Worm (Caenorhabditis elegans): ENCODE results near the gene rab-6.1.

Gene rab-6.1

DNA sequence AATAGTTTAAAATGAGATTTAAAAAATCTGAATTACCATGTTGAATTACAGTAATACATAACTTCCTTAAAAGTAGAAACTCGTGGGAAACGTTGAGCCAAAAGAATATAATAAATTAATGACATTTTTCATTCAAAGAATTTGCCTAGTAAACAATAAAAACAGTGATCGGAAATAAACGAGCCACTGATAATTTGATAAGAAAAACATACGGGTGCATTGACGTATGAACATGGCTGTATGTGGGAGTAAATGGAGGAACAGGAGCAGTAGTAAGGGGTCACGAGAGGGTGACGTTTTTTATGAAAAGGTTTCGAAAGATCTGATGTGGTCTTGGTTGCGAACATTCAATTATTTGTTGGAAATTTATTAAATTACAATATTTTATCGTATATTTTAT, 25.1 kb upstream of the rab-6.1 start:
- TF ChIP-seq W03F9.2 (tag; optimal IDR thresholded peaks at IDR 0.05) (no peak), dao-5 (tag; optimal IDR thresholded peaks at IDR 0.05) (no peak), him-1 (tag; optimal IDR thresholded peaks at IDR 0.05) (no peak)

DNA sequence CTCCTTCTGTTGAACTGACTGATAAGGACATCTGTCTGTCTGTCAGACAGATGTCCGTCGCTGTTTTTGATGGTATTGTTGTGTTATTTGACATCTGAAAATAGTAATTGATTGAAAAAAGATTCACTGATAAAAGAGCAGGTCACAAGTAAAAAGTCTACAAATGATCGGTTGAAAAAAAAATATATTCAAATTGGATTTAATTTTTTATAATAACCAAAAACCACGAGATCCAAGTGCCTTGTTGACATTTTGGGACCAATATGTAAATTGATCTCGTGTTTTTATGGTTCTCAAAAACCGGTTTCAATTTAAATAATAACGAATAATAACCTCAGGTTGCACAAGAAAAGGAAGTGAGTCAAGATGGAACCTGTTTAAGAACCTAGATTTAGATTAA, 21.2 kb upstream of the rab-6.1 start, which contains the start of gene F59B2.13:
Gene F59B2.13 (minus strand): TSS at position 101 of the 400 bp plus-strand sequence.
- TF ChIP-seq him-1 (tag; optimal IDR thresholded peaks at IDR 0.05) = no peak
- no peak for TF ChIP-seq dao-5 (tag; optimal IDR thresholded peaks at IDR 0.05)
- no peak for TF ChIP-seq W03F9.2 (tag; optimal IDR thresholded peaks at IDR 0.05)

DNA sequence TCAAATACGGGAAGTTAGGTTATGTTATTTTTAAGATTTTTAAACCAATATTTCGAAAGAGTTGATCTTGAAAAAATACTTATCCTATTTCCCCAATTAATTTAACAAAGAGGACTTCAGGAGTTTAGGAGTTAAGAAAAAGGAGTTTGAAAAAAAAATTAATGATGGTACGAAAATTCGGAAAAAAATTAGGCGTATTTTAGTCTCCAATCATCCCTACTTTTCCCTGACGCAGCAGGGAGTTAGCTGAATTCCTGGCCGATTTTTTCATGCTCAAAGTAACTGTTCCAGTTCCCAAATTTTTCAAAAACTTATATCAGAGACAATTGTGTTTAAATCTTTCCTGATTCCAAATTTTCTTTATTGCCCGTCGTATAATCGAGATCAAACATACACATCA, 17.8 kb upstream of the rab-6.1 start:
- TF ChIP-seq W03F9.2 (tag; optimal IDR thresholded peaks at IDR 0.05) (no peak), dao-5 (tag; optimal IDR thresholded peaks at IDR 0.05) (no peak), him-1 (tag; optimal IDR thresholded peaks at IDR 0.05) (no peak)

DNA sequence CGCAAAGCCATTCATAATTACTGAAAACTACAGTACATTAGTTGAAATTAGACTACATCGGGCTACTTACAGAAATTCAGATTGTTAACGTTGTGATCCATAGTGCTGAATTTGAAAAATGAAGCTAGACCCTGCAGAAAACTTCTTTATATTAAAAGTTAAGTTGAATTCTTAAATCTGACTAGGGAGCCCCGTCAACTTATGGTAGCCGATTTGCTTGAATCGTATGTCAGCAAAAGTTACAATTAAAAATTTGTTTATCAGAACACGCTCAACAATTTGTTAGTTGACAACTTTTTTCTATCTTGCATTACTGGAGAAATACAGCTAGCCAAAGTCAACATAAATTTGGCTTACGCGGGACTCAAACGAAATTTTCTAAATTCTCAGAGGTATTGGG, 16.8 kb upstream of the rab-6.1 start, which contains the start of gene F59B2.14:
Gene F59B2.14 (minus strand): TSS at position 101 of the 400 bp plus-strand sequence.
- TF ChIP-seq him-1 (tag; optimal IDR thresholded peaks at IDR 0.05) = no peak
- no peak for TF ChIP-seq W03F9.2 (tag; optimal IDR thresholded peaks at IDR 0.05)
- TF ChIP-seq dao-5 (tag; optimal IDR thresholded peaks at IDR 0.05) = no peak

DNA sequence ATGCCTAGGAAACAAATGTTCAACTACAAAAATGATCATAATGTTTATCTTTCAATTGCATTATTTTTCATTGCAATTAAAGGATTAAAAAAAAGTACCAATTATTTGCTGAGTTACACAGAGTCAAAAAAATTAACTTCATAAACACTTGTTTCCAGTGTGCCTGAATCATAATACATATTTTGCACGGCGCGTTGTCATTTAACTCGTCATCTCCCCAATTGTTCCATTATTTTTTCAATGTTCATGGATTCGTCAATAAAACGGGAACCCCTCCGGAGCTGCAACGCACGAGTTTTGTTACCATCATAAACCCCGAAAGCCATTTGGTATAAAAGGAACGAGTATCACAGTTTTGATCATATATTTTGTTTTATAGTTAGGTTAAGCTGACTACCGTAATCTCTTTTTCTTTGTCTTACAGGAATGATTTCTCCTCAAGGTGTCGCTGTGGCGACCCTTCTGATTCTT, 11.5 kb upstream of the rab-6.1 start, which contains the start of gene F59B2.12:
Gene F59B2.12 (plus strand): TSS at position 421 of the 471 bp plus-strand sequence.
- TF ChIP-seq W03F9.2 (tag; optimal IDR thresholded peaks at IDR 0.05) (no peak), dao-5 (tag; optimal IDR thresholded peaks at IDR 0.05) (no peak), him-1 (tag; optimal IDR thresholded peaks at IDR 0.05) (no peak)

DNA sequence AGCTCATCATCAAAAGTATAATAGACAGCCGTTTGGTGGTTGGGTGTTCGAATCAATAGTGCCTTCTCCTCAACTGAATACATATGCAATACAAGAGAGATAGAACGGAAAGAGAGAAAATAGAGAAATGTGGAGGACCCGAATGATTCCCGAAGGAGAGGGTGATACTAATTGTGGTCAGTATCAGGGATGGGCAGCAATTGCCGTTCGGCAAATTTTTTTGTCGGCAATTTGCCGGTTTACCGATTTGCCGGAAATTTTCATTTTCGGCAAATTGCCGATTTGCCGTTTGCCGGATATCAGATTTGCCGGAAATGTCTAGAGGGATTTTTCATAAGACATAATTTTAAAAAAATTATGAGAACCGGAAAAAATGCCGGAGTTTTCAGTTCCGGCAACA, 6.6 kb upstream of the rab-6.1 start, which contains the start of gene F59B2.9:
Gene F59B2.9 (minus strand): TSS at position 101 of the 400 bp plus-strand sequence.
- TF ChIP-seq him-1 (tag; optimal IDR thresholded peaks at IDR 0.05) (no peak), dao-5 (tag; optimal IDR thresholded peaks at IDR 0.05) (no peak), W03F9.2 (tag; optimal IDR thresholded peaks at IDR 0.05) (no peak)

DNA sequence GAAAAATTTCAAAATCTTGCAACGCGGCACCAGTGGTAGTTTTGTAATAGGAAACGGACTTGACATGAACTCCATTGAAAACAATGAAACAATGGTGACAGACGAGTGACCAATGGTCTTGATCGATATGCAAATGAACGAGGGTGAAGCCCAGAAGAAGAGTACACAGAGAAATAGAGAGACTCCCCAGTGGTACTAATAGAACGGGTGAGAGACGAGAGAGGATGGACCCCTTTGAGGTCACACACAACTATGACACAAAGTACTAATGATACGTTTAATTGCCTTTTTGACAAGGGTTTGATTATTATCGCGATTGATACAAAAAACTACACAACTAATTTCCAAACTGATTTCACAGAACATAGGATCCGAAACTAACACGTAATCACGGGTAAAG, 4.3 kb upstream of the rab-6.1 start, which contains the start of gene F59B2.8:
Gene F59B2.8 (minus strand): TSS at position 151 of the 400 bp plus-strand sequence.
- TF ChIP-seq dao-5 (tag; optimal IDR thresholded peaks at IDR 0.05) (no peak), W03F9.2 (tag; optimal IDR thresholded peaks at IDR 0.05) (no peak), him-1 (tag; optimal IDR thresholded peaks at IDR 0.05) (no peak)

DNA sequence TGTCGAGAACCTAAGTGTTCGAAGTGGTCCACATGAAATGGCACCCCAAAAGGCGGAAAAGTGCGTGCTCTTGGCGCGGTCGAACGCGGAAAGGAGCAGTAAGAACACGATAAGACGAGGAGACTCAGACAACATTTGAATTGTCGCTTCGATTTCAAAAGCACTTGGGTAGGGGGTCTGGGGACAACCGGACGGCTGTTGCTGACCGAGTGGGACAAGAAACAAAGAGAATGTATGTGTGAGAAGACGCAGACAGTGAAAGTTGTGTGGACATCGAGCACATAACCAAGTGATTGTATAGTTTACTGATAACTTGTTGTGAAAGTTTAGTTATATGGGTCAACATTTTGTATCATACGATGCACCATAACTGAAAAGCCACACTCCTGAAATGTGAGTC, 1.4 kb upstream of the rab-6.1 start:
- TF ChIP-seq him-1 (tag; optimal IDR thresholded peaks at IDR 0.05) = no peak
- TF ChIP-seq dao-5 (tag; optimal IDR thresholded peaks at IDR 0.05) = no peak
- no peak for TF ChIP-seq W03F9.2 (tag; optimal IDR thresholded peaks at IDR 0.05)

DNA sequence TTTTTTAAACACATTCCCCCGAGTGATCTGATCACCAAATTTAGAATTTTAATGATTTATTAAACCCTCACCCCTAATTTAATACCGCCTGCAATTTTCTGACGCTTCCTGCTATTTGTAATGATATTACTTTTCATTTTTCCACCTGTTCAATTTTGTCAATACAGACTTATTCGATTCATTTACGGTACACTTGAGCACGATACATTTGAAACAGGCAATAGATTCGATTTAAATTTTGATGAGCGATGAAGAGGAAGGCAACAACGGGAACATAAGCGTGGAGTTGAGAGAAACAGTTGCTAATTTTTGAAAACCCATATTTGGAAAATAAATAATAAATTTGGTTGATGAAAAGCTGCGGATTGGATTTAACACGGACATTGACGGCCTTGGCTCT, 1.1 kb downstream of the rab-6.1 start:
- TF ChIP-seq dao-5 (tag; optimal IDR thresholded peaks at IDR 0.05) (no peak), him-1 (tag; optimal IDR thresholded peaks at IDR 0.05) (no peak), W03F9.2 (tag; optimal IDR thresholded peaks at IDR 0.05) (no peak)

DNA sequence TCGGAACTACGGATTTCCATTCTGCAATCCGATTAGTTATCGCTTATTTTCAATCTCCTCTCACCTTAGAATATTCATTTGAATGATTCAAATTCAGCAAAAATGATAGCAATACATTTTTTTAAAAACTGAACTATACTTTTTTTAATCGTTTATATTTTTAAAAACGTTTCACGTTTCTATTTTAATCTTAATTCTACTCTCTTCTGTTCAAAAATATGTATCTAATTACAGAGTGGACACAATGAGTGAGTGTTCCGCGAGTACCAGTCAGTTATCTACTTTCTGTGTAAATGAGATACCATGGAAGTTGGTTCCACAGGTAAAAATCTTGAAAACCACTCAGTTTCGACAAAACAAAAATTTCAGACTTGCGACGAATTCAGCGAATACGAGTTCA, 3.2 kb downstream of the rab-6.1 start, which contains the start of the genes F59B2.15 and zif-1:
Gene F59B2.15 (minus strand): TSS at position 101 of the 400 bp plus-strand sequence.
Gene zif-1 (plus strand): TSS at position 235 of the 400 bp plus-strand sequence.
- TF ChIP-seq W03F9.2 (tag; optimal IDR thresholded peaks at IDR 0.05) = no peak
- TF ChIP-seq dao-5 (tag; optimal IDR thresholded peaks at IDR 0.05) = no peak
- no peak for TF ChIP-seq him-1 (tag; optimal IDR thresholded peaks at IDR 0.05)

DNA sequence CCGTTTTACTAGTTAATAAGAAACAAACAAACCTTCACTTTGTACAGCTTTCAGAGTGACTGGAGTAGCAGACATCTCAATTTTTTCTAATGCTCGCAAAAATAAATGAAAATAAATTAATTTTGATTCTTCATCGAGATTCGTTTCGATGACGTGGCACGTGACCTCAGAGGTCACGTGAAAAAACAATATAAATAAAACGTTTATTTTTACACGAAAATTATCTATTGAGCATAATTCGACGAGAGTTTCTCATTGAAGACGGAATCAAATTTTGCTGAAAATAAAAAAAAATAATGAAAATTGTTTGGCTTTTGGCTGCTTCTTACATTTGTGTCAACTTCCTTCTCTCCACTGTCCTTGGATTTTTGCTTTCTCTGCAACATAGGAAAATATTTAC, 3.9 kb downstream of the rab-6.1 start, which contains the start of gene rpn-6.2:
Gene rpn-6.2 (minus strand): TSS at position 101 of the 400 bp plus-strand sequence.
- TF ChIP-seq W03F9.2 (tag; optimal IDR thresholded peaks at IDR 0.05) (no peak), dao-5 (tag; optimal IDR thresholded peaks at IDR 0.05) (no peak), him-1 (tag; optimal IDR thresholded peaks at IDR 0.05) (no peak)

DNA sequence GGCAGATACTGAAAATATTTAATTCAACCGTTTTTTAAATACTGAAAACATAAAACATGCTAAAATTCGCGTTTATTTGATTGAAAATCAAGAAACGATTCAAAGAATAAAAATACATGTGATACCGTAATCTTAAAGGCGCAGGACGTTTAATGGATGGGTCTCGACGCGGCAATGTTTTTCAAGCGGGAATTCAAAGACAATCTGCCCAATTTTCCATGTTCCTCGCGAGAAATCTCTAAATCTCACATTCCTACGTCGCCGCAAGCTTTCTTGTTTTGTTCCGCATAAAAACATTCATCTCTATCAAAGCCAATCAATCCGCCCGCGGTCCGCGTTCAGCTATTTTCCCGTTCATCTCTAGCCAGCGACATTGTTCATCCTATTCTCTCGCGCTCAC, 4.3 kb downstream of the rab-6.1 start:
- TF ChIP-seq him-1 (tag; optimal IDR thresholded peaks at IDR 0.05) = no peak
- TF ChIP-seq W03F9.2 (tag; optimal IDR thresholded peaks at IDR 0.05) = peak; percentile 22

DNA sequence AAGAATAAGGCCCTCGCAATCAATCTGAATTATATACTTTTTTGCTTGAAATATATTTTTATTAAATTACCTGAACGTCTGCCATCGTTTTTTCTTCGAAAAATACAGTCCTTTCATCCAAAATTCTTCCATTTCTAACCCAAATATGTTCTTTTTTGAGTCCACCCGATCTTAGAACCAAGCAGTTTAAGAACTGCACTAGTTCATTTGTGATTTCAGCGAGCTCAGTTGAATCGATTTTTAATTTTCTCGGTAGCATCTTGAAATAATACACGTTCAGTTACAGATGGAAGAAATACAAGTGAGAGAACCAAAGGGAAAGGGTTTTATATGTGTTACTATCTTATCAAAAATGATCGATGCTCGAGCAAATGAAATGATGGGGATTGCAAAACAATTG, 6.2 kb downstream of the rab-6.1 start, which contains the start of gene F59B2.3:
Gene F59B2.3 (minus strand): TSS at position 259 of the 400 bp plus-strand sequence.
- TF ChIP-seq W03F9.2 (tag; optimal IDR thresholded peaks at IDR 0.05) = no peak
- TF ChIP-seq him-1 (tag; optimal IDR thresholded peaks at IDR 0.05) = no peak
- TF ChIP-seq dao-5 (tag; optimal IDR thresholded peaks at IDR 0.05) = no peak

DNA sequence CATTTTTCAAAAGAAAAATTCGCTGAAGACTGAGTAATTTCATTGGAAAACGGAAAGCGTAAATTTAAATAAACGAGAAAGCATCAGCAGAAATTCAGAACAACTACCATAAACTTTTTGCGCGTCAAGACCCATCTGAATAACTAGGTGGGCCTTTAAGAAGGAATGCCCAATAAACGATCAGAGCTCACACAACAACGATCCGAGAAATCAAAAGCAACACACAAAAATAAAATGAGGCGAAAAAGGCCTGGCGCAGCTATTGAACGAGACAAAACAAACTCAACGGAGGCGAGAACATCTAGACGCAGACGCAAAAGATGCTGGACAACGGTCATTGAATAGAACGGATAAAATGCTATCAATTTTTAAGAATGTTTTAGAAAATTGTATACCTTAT, 6.9 kb downstream of the rab-6.1 start:
- no peak for TF ChIP-seq W03F9.2 (tag; optimal IDR thresholded peaks at IDR 0.05)
- no peak for TF ChIP-seq dao-5 (tag; optimal IDR thresholded peaks at IDR 0.05)
- TF ChIP-seq him-1 (tag; optimal IDR thresholded peaks at IDR 0.05) = no peak

DNA sequence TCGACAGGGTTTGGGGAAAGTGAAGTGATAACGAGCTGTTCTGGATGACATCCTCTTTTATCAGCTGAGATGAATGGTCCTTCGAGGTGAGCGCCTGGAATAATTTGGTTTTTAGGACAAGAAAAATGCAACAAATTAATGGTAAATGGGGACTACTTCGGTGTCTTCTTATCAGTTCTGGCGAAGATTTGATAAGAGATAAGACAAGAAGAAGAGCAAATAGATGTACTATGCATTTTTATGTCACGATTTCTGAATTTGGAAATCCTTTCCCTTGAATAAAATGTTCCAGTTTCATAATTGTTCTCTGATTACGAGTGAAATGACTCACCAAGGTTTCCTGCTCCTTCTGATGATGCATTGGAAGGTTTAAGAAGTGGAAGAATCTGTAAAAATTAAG, 7.9 kb downstream of the rab-6.1 start:
- TF ChIP-seq W03F9.2 (tag; optimal IDR thresholded peaks at IDR 0.05) (no peak), him-1 (tag; optimal IDR thresholded peaks at IDR 0.05) (no peak), dao-5 (tag; optimal IDR thresholded peaks at IDR 0.05) (no peak)

Measured in whole organism, L4/young adult.